Fruit fly (Drosophila melanogaster): ENCODE measurements around the gene CG3309.
A peak's percentile ranks its signal among the peaks of the same experiment; 100 is the strongest.

Gene CG3309

dm6 chrX:5285835-5286234 is 43.3 kb downstream of the CG3309 start (continued):
- TF ChIP-seq CG5180 (GFP tag; optimal IDR thresholded peaks at IDR 0.05) (no peak), Mad (GFP tag; optimal IDR thresholded peaks at IDR 0.05) (no peak), zfh2 (GFP tag; optimal IDR thresholded peaks at IDR 0.05) (peak; percentile 13), CG7745 (tag; optimal IDR thresholded peaks at IDR 0.05) (no peak), pita (GFP tag; optimal IDR thresholded peaks at IDR 0.05) (no peak), CG14860 (GFP tag; IDR thresholded peaks at IDR 0.05; ENCODE audit: partially characterized antibody) (no peak), Deaf1 (tag; optimal IDR thresholded peaks at IDR 0.05) (peak; percentile 38), amos (GFP tag; IDR thresholded peaks at IDR 0.05; ENCODE audit: partially characterized antibody) (no peak), CG6689 (GFP tag; IDR thresholded peaks at IDR 0.05) (0 out of 2 replicates have a peak, but pooled peaks have one; percentile 15), oc (tag; optimal IDR thresholded peaks at IDR 0.05) (no peak), CG4707 (GFP tag; optimal IDR thresholded peaks at IDR 0.05) (no peak), insv (GFP tag; optimal IDR thresholded peaks at IDR 0.05) (no peak), CG6683 (GFP tag; optimal IDR thresholded peaks at IDR 0.05) (no peak), hkb (optimal IDR thresholded peaks at IDR 0.05) (no peak), hkb (GFP tag; IDR thresholded peaks at IDR 0.05) (peak; percentile 72; the same call in 1 of the 2 replicates), CG1024 (GFP tag; IDR thresholded peaks at IDR 0.05) (no peak), tio (GFP tag; optimal IDR thresholded peaks at IDR 0.05) (no peak), otp (GFP tag; IDR thresholded peaks at IDR 0.05) (no peak), CG14710 (tag; optimal IDR thresholded peaks at IDR 0.05) (peak; percentile 49), CG6272 (GFP tag; IDR thresholded peaks at IDR 0.05) (peak; percentile 44; the same call in 1 of the 2 replicates), grn (GFP tag; optimal IDR thresholded peaks at IDR 0.05) (no peak), CG8281 (tag; optimal IDR thresholded peaks at IDR 0.05) (no peak), CG16863 (GFP tag; optimal IDR thresholded peaks at IDR 0.05) (peak; percentile 27), CG7357 (GFP tag; IDR thresholded peaks at IDR 0.05) (0 out of 3 replicates have a peak, but pooled peaks have one; percentile 43), D (optimal IDR thresholded peaks at IDR 0.05) (no peak), D (GFP tag; optimal IDR thresholded peaks at IDR 0.05) (peak; percentile 27), CG8924 (tag; optimal IDR thresholded peaks at IDR 0.05) (peak; percentile 36), CG9727 (GFP tag; optimal IDR thresholded peaks at IDR 0.05) (peak; percentile 74), Fer3 (tag; optimal IDR thresholded peaks at IDR 0.05) (peak; percentile 59), CG12155 (GFP tag; optimal IDR thresholded peaks at IDR 0.05) (peak; percentile 34), pnt (GFP tag; optimal IDR thresholded peaks at IDR 0.05) (peak; percentile 13), ERR (GFP tag; optimal IDR thresholded peaks at IDR 0.05) (no peak), CG3838 (GFP tag; optimal IDR thresholded peaks at IDR 0.05) (no peak), Hr78 (GFP tag; optimal IDR thresholded peaks at IDR 0.05) (no peak), CG33557 (GFP tag; optimal IDR thresholded peaks at IDR 0.05) (no peak), inv (GFP tag; IDR thresholded peaks at IDR 0.05; ENCODE audit: partially characterized antibody) (no peak), CG3726 (GFP tag; IDR thresholded peaks at IDR 0.05) (no peak), Elba2 (GFP tag; optimal IDR thresholded peaks at IDR 0.05) (no peak), lbe (GFP tag; optimal IDR thresholded peaks at IDR 0.05) (no peak), Fer1 (GFP tag; optimal IDR thresholded peaks at IDR 0.05) (peak; percentile 68), danr (GFP tag; IDR thresholded peaks at IDR 0.05) (no peak), Jarid2 (GFP tag; optimal IDR thresholded peaks at IDR 0.05) (no peak), Nf-YC (tag; optimal IDR thresholded peaks at IDR 0.05) (peak; percentile 4), CG7963 (GFP tag; IDR thresholded peaks at IDR 0.05; ENCODE audit: partially characterized antibody) (no peak), CG7271 (tag; optimal IDR thresholded peaks at IDR 0.05) (peak; percentile 32), grau (tag; optimal IDR thresholded peaks at IDR 0.05) (peak; percentile 56), Max (GFP tag; optimal IDR thresholded peaks at IDR 0.05) (peak; percentile 9), CG1529 (GFP tag; optimal IDR thresholded peaks at IDR 0.05) (no peak), MTF-1 (GFP tag; optimal IDR thresholded peaks at IDR 0.05; ENCODE audit: borderline replicate concordance) (no peak), CTCF (GFP tag; optimal IDR thresholded peaks at IDR 0.05) (no peak), az2 (GFP tag; optimal IDR thresholded peaks at IDR 0.05) (peak; percentile 15), CG31224 (GFP tag; IDR thresholded peaks at IDR 0.05) (no peak)
